Fruit fly (Drosophila melanogaster) whole organism, embryonic: ENCODE data around the gene NdufV3.

Experiments
- Atf6 ChIP-seq: fragments of 200-800 bp; sonication (Bioruptor generic); IDR thresholded peaks from 2 replicates; pipeline ENCODE4 v1.3.6; 2022; ENCODE audit warnings: missing biosample characterization, missing genetic modification characterization
- Awh ChIP-seq: fragments of 200-800 bp; sonication (Bioruptor generic); IDR thresholded peaks from 2 replicates; pipeline ENCODE4, ENCODE4 v1.3.6; 2022; ENCODE audit warnings: missing biosample characterization, missing genetic modification characterization
- BtbVII ChIP-seq: fragments of 200-800 bp; sonication (Bioruptor generic); optimal IDR thresholded peaks from 3 replicates; lab custom pipeline; 2017; ENCODE audit warnings: missing biosample characterization, mild to moderate bottlenecking, missing genetic modification characterization
- CG10267 ChIP-seq: fragments of 200-800 bp; sonication (Bioruptor generic); optimal IDR thresholded peaks from 2 replicates; lab custom pipeline; 2018; ENCODE audit warnings: missing biosample characterization, mild to moderate bottlenecking, missing genetic modification characterization, moderate library complexity
- CG11247 ChIP-seq: fragments of 200-800 bp; sonication (Bioruptor generic); IDR thresholded peaks from 2 replicates; pipeline ENCODE4 v1.3.6; 2022; ENCODE audit warnings: missing biosample characterization, missing genetic modification characterization
- CG11456 ChIP-seq: fragments of 200-800 bp; sonication (Bioruptor generic); IDR thresholded peaks from 3 replicates; pipeline ENCODE4 v1.3.6; 2022; ENCODE audit warnings: missing biosample characterization, missing genetic modification characterization
- CG13624 ChIP-seq: fragments of 200-800 bp; sonication (Bioruptor generic); optimal IDR thresholded peaks from 2 replicates; lab custom pipeline; 2016; ENCODE audit warnings: missing biosample characterization, missing genetic modification characterization
- CG13894 ChIP-seq: fragments of 200-800 bp; sonication (Bioruptor generic); optimal IDR thresholded peaks from 3 replicates; lab custom pipeline; 2018; ENCODE audit warnings: missing biosample characterization, mild to moderate bottlenecking, missing genetic modification characterization, moderate library complexity
- CG15269 ChIP-seq: fragments of 200-800 bp; sonication (Bioruptor generic); optimal IDR thresholded peaks from 2 replicates; lab custom pipeline; 2018; ENCODE audit warnings: missing biosample characterization, mild to moderate bottlenecking, missing genetic modification characterization, moderate library complexity
- CG16815 ChIP-seq: fragments of 200-800 bp; sonication (Bioruptor generic); optimal IDR thresholded peaks from 3 replicates; lab custom pipeline; 2017; ENCODE audit warnings: missing biosample characterization, mild to moderate bottlenecking, missing genetic modification characterization
- CG16863 ChIP-seq: fragments of 200-800 bp; sonication (Bioruptor generic); optimal IDR thresholded peaks from 3 replicates; lab custom pipeline; 2016; ENCODE audit warnings: missing biosample characterization, missing genetic modification characterization
- CG17385 ChIP-seq: fragments of 200-800 bp; sonication (Bioruptor generic); optimal IDR thresholded peaks from 3 replicates; lab custom pipeline; 2018; ENCODE audit warnings: missing biosample characterization, mild to moderate bottlenecking, missing genetic modification characterization
- CG18619 ChIP-seq: fragments of 200-800 bp; sonication (Bioruptor generic); optimal IDR thresholded peaks from 3 replicates; lab custom pipeline; 2017; ENCODE audit warnings: missing biosample characterization, mild to moderate bottlenecking, missing genetic modification characterization
- CG32767 ChIP-seq: fragments of 200-800 bp; sonication (Bioruptor generic); IDR thresholded peaks from 2 replicates; pipeline ENCODE4 v1.3.6; 2022; ENCODE audit warnings: missing biosample characterization, missing genetic modification characterization
- CG3281 ChIP-seq: fragments of 200-800 bp; sonication (Bioruptor generic); optimal IDR thresholded peaks from 3 replicates; lab custom pipeline; 2017; ENCODE audit warnings: missing biosample characterization, mild to moderate bottlenecking, missing genetic modification characterization
- CG34224 ChIP-seq: fragments of 200-800 bp; sonication (Bioruptor generic); IDR thresholded peaks from 3 replicates; pipeline ENCODE4 v1.3.6; 2022; ENCODE audit warnings: missing biosample characterization, missing genetic modification characterization; ENCODE audit not compliant: partially characterized antibody
- CG4854 ChIP-seq: fragments of 200-800 bp; sonication (Bioruptor generic); optimal IDR thresholded peaks from 2 replicates; lab custom pipeline; 2016; ENCODE audit warnings: missing biosample characterization, missing genetic modification characterization, inconsistent platforms
- CG7745 ChIP-seq: fragments of 200-800 bp; sonication (Bioruptor generic); optimal IDR thresholded peaks from 2 replicates; lab custom pipeline; 2018; ENCODE audit warnings: missing biosample characterization, mild to moderate bottlenecking, missing genetic modification characterization, moderate library complexity
- CG8089 ChIP-seq: fragments of 200-800 bp; sonication (Bioruptor generic); optimal IDR thresholded peaks from 3 replicates; lab custom pipeline; 2016; ENCODE audit warnings: missing biosample characterization, missing genetic modification characterization
- CG8388 ChIP-seq: fragments of 200-800 bp; sonication (Bioruptor generic); optimal IDR thresholded peaks from 2 replicates; lab custom pipeline; 2019; ENCODE audit warnings: missing biosample characterization, mild to moderate bottlenecking, missing genetic modification characterization, moderate library complexity
- CrebB ChIP-seq: fragments of 200-800 bp; sonication (Bioruptor generic); optimal IDR thresholded peaks from 3 replicates; lab custom pipeline; 2018; ENCODE audit warnings: missing biosample characterization, mild to moderate bottlenecking, missing genetic modification characterization
- Dbx ChIP-seq: fragments of 200-800 bp; sonication (Bioruptor generic); IDR thresholded peaks from 3 replicates; pipeline ENCODE4 v1.3.6; 2022; ENCODE audit warnings: missing biosample characterization, missing genetic modification characterization
- Fer2 ChIP-seq: fragments of 200-800 bp; sonication (Bioruptor generic); optimal IDR thresholded peaks from 2 replicates; lab custom pipeline; 2018; ENCODE audit warnings: missing biosample characterization, mild to moderate bottlenecking, missing genetic modification characterization, moderate library complexity
- Fer3 ChIP-seq: fragments of 200-800 bp; sonication (Bioruptor generic); optimal IDR thresholded peaks from 2 replicates; lab custom pipeline; 2018; ENCODE audit warnings: missing biosample characterization, mild to moderate bottlenecking, missing genetic modification characterization, moderate library complexity
- H2.0 ChIP-seq: fragments of 200-800 bp; sonication (Bioruptor generic); IDR thresholded peaks from 2 replicates; pipeline ENCODE4 v1.3.6; 2022; ENCODE audit warnings: missing biosample characterization, missing genetic modification characterization
- Hmr ChIP-seq: fragments of 200-800 bp; sonication (Bioruptor generic); optimal IDR thresholded peaks from 3 replicates; lab custom pipeline; 2017; ENCODE audit warnings: mild to moderate bottlenecking, missing biosample characterization, missing genetic modification reagents, missing genetic modification characterization
- Jarid2 ChIP-seq: fragments of 200-800 bp; sonication (Bioruptor generic); optimal IDR thresholded peaks from 3 replicates; lab custom pipeline; 2017; ENCODE audit warnings: mild to moderate bottlenecking, missing biosample characterization, missing genetic modification reagents, missing genetic modification characterization
- MBD-R2 ChIP-seq: fragments of 200-800 bp; sonication (Bioruptor generic); IDR thresholded peaks from 2 replicates; pipeline ENCODE4 v1.3.6; 2022; ENCODE audit warnings: missing biosample characterization, missing genetic modification characterization
- Med ChIP-seq: fragments of 200-800 bp; sonication (Bioruptor generic); peaks from one replicate; lab custom pipeline; 2016; ENCODE audit warnings: missing biosample characterization, missing genetic modification characterization, mild to moderate bottlenecking, inconsistent platforms, moderate library complexity
- Nf-YB ChIP-seq: fragments of 200-800 bp; sonication (Bioruptor generic); optimal IDR thresholded peaks from 3 replicates; lab custom pipeline; 2019; ENCODE audit warnings: missing biosample characterization, mild to moderate bottlenecking, missing genetic modification characterization, moderate library complexity
- NfI ChIP-seq: fragments of 200-800 bp; sonication (Bioruptor generic); optimal IDR thresholded peaks from 3 replicates; lab custom pipeline; 2018; ENCODE audit warnings: missing biosample characterization, mild to moderate bottlenecking, missing genetic modification characterization, moderate library complexity
- Opbp ChIP-seq: fragments of 200-800 bp; sonication (Bioruptor generic); IDR thresholded peaks from 3 replicates; pipeline ENCODE4 v1.3.6; 2022; ENCODE audit warnings: missing biosample characterization, missing genetic modification characterization; ENCODE audit not compliant: partially characterized antibody
- Side ChIP-seq: fragments of 200-800 bp; sonication (Bioruptor generic); optimal IDR thresholded peaks from 2 replicates; lab custom pipeline; 2016; ENCODE audit warnings: missing biosample characterization, missing genetic modification characterization
- az2 ChIP-seq: fragments of 200-800 bp; sonication (Bioruptor generic); optimal IDR thresholded peaks from 3 replicates; lab custom pipeline; 2016; ENCODE audit warnings: missing biosample characterization, missing genetic modification characterization
- chinmo ChIP-seq: fragments of 200-800 bp; sonication (Bioruptor generic); IDR thresholded peaks from 4 replicates; pipeline ENCODE4 v1.3.6; 2022; ENCODE audit warnings: missing biosample characterization, missing genetic modification characterization; ENCODE audit not compliant: partially characterized antibody
- da ChIP-seq: fragments of 200-800 bp; sonication (Bioruptor generic); optimal IDR thresholded peaks from 2 replicates; lab custom pipeline; 2016; ENCODE audit warnings: missing biosample characterization, missing genetic modification characterization
- dan ChIP-seq: fragments of 200-800 bp; sonication (Bioruptor generic); IDR thresholded peaks from 2 replicates; pipeline ENCODE4 v1.3.6; 2022; ENCODE audit warnings: missing biosample characterization, missing genetic modification characterization
- gem ChIP-seq: fragments of 200-800 bp; sonication (Bioruptor generic); optimal IDR thresholded peaks from 2 replicates; lab custom pipeline; 2019; ENCODE audit warnings: missing biosample characterization, mild to moderate bottlenecking, missing genetic modification characterization, moderate library complexity
- gro ChIP-seq: fragments of 200-800 bp; sonication (Bioruptor generic); optimal IDR thresholded peaks from 2 replicates; lab custom pipeline; 2016; ENCODE audit warnings: missing biosample characterization, missing genetic modification characterization
- lab ChIP-seq: fragments of 200-800 bp; sonication (Bioruptor generic); optimal IDR thresholded peaks from 3 replicates; lab custom pipeline; 2017; ENCODE audit warnings: missing biosample characterization, missing genetic modification characterization, mild to moderate bottlenecking, moderate library complexity, missing genetic modification reagents
- onecut ChIP-seq: fragments of 200-800 bp; sonication (Bioruptor generic); IDR thresholded peaks from 2 replicates; pipeline ENCODE4 v1.3.6; 2022; ENCODE audit warnings: missing biosample characterization, missing genetic modification characterization
- sc ChIP-seq, 3 experiments: fragments of >200 bp in 2 of 3; fragments of 200-800 bp in 1 of 3; sonication (Bioruptor generic) in 1 of 3; optimal IDR thresholded peaks; 2 replicates in 2 of 3; 3 replicates in 1 of 3; lab custom pipeline; 2017; ENCODE audit warnings: mild to moderate bottlenecking in 1 of 3, missing biosample characterization in 1 of 3, missing genetic modification characterization in 1 of 3, missing genetic modification reagents in 1 of 3
- schlank ChIP-seq: fragments of 200-800 bp; sonication (Bioruptor generic); optimal IDR thresholded peaks from 2 replicates; lab custom pipeline; 2018; ENCODE audit warnings: missing biosample characterization, mild to moderate bottlenecking, missing genetic modification characterization
- sens-2 ChIP-seq: fragments of 200-800 bp; sonication (Bioruptor generic); IDR thresholded peaks from 2 replicates; pipeline ENCODE4 v1.3.6; 2022; ENCODE audit warnings: missing biosample characterization, missing genetic modification characterization
- tx ChIP-seq: fragments of 200-800 bp; sonication (Bioruptor generic); optimal IDR thresholded peaks from 2 replicates; lab custom pipeline; 2016; ENCODE audit warnings: missing biosample characterization, missing genetic modification characterization
- wdn ChIP-seq: fragments of 200-800 bp; sonication (Bioruptor generic); IDR thresholded peaks from 2 replicates; pipeline ENCODE4 v1.3.6; 2022; ENCODE audit warnings: missing biosample characterization, missing genetic modification characterization
- zen2 ChIP-seq: fragments of 200-800 bp; sonication (Bioruptor generic); IDR thresholded peaks from 3 replicates; pipeline ENCODE4 v1.3.6; 2022; ENCODE audit warnings: missing biosample characterization, missing genetic modification characterization; ENCODE audit not compliant: partially characterized antibody

The NdufV3 gene

dm6 chrX:11350505-11351327 lies 918 bp downstream of the NdufV3 start, which contains the start of gene CG1737 (continued):
- TF ChIP-seq CG3281 (peak; percentile 17), schlank (no peak), CG7745 (no peak), CG13894 (tag; lab: Kevin White, UChicago) (peak; percentile 2), Nf-YB (GFP tag; lab: Kevin White, UChicago) (peak; percentile 25), CG11456 (peak; percentile 39; the same call in 1 of the 3 replicates), H2.0 (GFP tag; lab: Robert Waterston, UW) (0 out of 2 replicates have a peak, but pooled peaks have one; percentile 7), CG16815 (GFP tag; lab: Kevin White, UChicago) (no peak), sens-2 (GFP tag; lab: Robert Waterston, UW) (no peak), MBD-R2 (peak; percentile 42), gem (no peak), gro (GFP tag; lab: Kevin White, UChicago) (no peak), CG17385 (GFP tag; lab: Kevin White, UChicago) (peak; percentile 15), onecut (GFP tag; lab: Robert Waterston, UW) (no peak), Jarid2 (GFP tag; lab: Kevin White, UChicago) (no peak), CG16863 (no peak), CG32767 (0 out of 2 replicates have a peak, but pooled peaks have one; percentile 17), lab (peak; percentile 50), Fer2 (tag; lab: Kevin White, UChicago) (no peak), CG18619 (GFP tag; lab: Kevin White, UChicago) (peak; percentile 3), da (GFP tag; lab: Kevin White, UChicago) (no peak), CG13624 (GFP tag; lab: Kevin White, UChicago) (peak; percentile 7), CG15269 (tag; lab: Kevin White, UChicago) (no peak), CG10267 (peak; percentile 79), az2 (no peak), BtbVII (GFP tag; lab: Kevin White, UChicago) (no peak), tx (peak; percentile 3), CG4854 (GFP tag; lab: Kevin White, UChicago) (no peak), chinmo (GFP tag; lab: Robert Waterston, UW) (peak; percentile 49; the same call in 1 of the 4 replicates), CG8388 (peak; percentile 37), Hmr (peak; percentile 55), CG11247 (GFP tag; lab: Robert Waterston, UW) (0 out of 2 replicates have a peak, but pooled peaks have one; percentile 24), Awh (GFP tag; lab: Robert Waterston, UW) (no peak), Side (no peak), CG8089 (GFP tag; lab: Kevin White, UChicago) (no peak), dan (GFP tag; lab: Robert Waterston, UW) (no peak), Dbx (GFP tag; lab: Robert Waterston, UW) (no peak), Atf6 (no peak), zen2 (GFP tag; lab: Robert Waterston, UW) (no peak), sc (optimal IDR thresholded peaks at IDR 0.05; lab: Kevin White, UChicago) (no peak), sc (GFP tag; optimal IDR thresholded peaks at IDR 0.05; lab: Kevin White, UChicago) (no peak), Fer3 (no peak), CrebB (tag; lab: Kevin White, UChicago) (peak; percentile 27), NfI (GFP tag; lab: Kevin White, UChicago) (peak; percentile 17), wdn (GFP tag; lab: Robert Waterston, UW) (peak; percentile 50; the same call in 1 of the 2 replicates), Opbp (GFP tag; lab: Robert Waterston, UW) (0 out of 3 replicates have a peak, but pooled peaks have one; percentile 11), Med (peak; percentile 80), CG34224 (GFP tag; lab: Robert Waterston, UW) (0 out of 3 replicates have a peak, but pooled peaks have one; percentile 23)
